Worm (Caenorhabditis elegans) whole organism, L2 larva: ENCODE results near the gene ZK185.3.

ENCODE experiments used
- C34F6.9 ChIP-seq: fragments of 150-350 bp; optimal IDR thresholded peaks from 2 replicates; lab custom pipeline; 2014; ENCODE audit warnings: missing biosample characterization, missing genetic modification characterization
- F13H6.1 ChIP-seq: sonication (generic microtip); optimal IDR thresholded peaks from 2 replicates; lab custom pipeline; 2016; ENCODE audit warnings: missing genetic modification characterization, missing compliant biosample characterization
- R02D3.7 ChIP-seq: fragments of 150-350 bp; optimal IDR thresholded peaks from 2 replicates; lab custom pipeline; 2014; ENCODE audit warnings: missing biosample characterization, missing genetic modification characterization
- Y55F3AM.14 ChIP-seq: fragments of 200-800 bp; sonication (Bioruptor generic); optimal IDR thresholded peaks from 2 replicates; lab custom pipeline; 2018; ENCODE audit warnings: mild to moderate bottlenecking, missing genetic modification characterization, missing compliant biosample characterization
- ZK546.5 ChIP-seq: sonication (generic microtip); optimal IDR thresholded peaks from 2 replicates; lab custom pipeline; 2017; ENCODE audit warnings: missing biosample characterization, missing genetic modification characterization
- alr-1 ChIP-seq: fragments of 150-350 bp; optimal IDR thresholded peaks from 2 replicates; lab custom pipeline; 2014; ENCODE audit warnings: missing biosample characterization, missing genetic modification characterization
- ama-1 ChIP-seq: fragments of 150-350 bp; optimal IDR thresholded peaks from 2 replicates; lab custom pipeline; 2018; ENCODE audit warnings: inconsistent platforms
- blmp-1 ChIP-seq: sonication (generic microtip); optimal IDR thresholded peaks from 2 replicates; lab custom pipeline; 2017; ENCODE audit warnings: missing genetic modification characterization, mild to moderate bottlenecking, missing compliant biosample characterization, antibody characterized with exemption, moderate library complexity; ENCODE audit not compliant: insufficient read depth
- ceh-16 ChIP-seq: fragments of 150-350 bp; optimal IDR thresholded peaks from 2 replicates; lab custom pipeline; 2014; ENCODE audit warnings: missing biosample characterization, missing genetic modification characterization
- ceh-82 ChIP-seq: fragments of 150-350 bp; optimal IDR thresholded peaks from 2 replicates; lab custom pipeline; 2014; ENCODE audit warnings: missing biosample characterization, missing genetic modification characterization
- crh-2 ChIP-seq: sonication (generic microtip); optimal IDR thresholded peaks from 2 replicates; lab custom pipeline; 2017; ENCODE audit warnings: missing biosample characterization, missing genetic modification characterization
- dmd-4 ChIP-seq: sonication (generic microtip); optimal IDR thresholded peaks from 2 replicates; lab custom pipeline; 2017; ENCODE audit warnings: missing biosample characterization, missing genetic modification characterization
- egl-27 ChIP-seq: sonication (generic microtip); optimal IDR thresholded peaks from 3 replicates; lab custom pipeline; 2017; ENCODE audit warnings: missing biosample characterization, missing genetic modification reagents, missing genetic modification characterization
- elt-1 ChIP-seq: fragments of 150-350 bp; optimal IDR thresholded peaks from 2 replicates; lab custom pipeline; 2014; ENCODE audit warnings: missing biosample characterization, missing genetic modification characterization
- elt-3 ChIP-seq: sonication (generic microtip); optimal IDR thresholded peaks from 2 replicates; lab custom pipeline; 2017; ENCODE audit warnings: missing biosample characterization, missing genetic modification characterization
- fos-1 ChIP-seq: fragments of 150-350 bp; optimal IDR thresholded peaks from 2 replicates; lab custom pipeline; 2014; ENCODE audit warnings: missing biosample characterization, missing genetic modification characterization
- gmeb-1 ChIP-seq: fragments of 150-350 bp; optimal IDR thresholded peaks from 2 replicates; lab custom pipeline; 2014; ENCODE audit warnings: missing biosample characterization, missing genetic modification characterization
- lin-11 ChIP-seq: fragments of 150-350 bp; sonication (generic microtip); optimal IDR thresholded peaks from 2 replicates; lab custom pipeline; 2014; ENCODE audit warnings: missing biosample characterization, missing genetic modification characterization, inconsistent platforms, mixed read lengths
- lin-13 ChIP-seq: fragments of 150-350 bp; optimal IDR thresholded peaks from 2 replicates; lab custom pipeline; 2014; ENCODE audit warnings: missing biosample characterization, missing genetic modification reagents, missing genetic modification characterization
- lin-39 ChIP-seq: fragments of 150-350 bp; optimal IDR thresholded peaks from 2 replicates; lab custom pipeline; 2014; ENCODE audit warnings: missing biosample characterization, missing genetic modification reagents, missing genetic modification characterization
- lsy-2 ChIP-seq, 2 experiments: fragments of 150-350 bp in 1 of 2; sonication (generic microtip) in 1 of 2; optimal IDR thresholded peaks; 2 replicates each; lab custom pipeline; 2014 to 2017; ENCODE audit warnings: missing biosample characterization in 2 of 2, missing genetic modification characterization in 2 of 2
- mab-5 ChIP-seq: fragments of 150-350 bp; optimal IDR thresholded peaks from 2 replicates; lab custom pipeline; 2014; ENCODE audit warnings: missing biosample characterization, missing genetic modification characterization
- mbf-1 ChIP-seq: sonication (generic microtip); optimal IDR thresholded peaks from 2 replicates; lab custom pipeline; 2017; ENCODE audit warnings: missing biosample characterization, missing genetic modification characterization
- mdl-1 ChIP-seq, 2 experiments: fragments of 150-350 bp in 1 of 2; sonication (generic microtip) in 1 of 2; optimal IDR thresholded peaks; 2 replicates each; lab custom pipeline; 2017; ENCODE audit warnings: missing biosample characterization in 2 of 2, missing genetic modification characterization in 2 of 2
- nhr-10 ChIP-seq: sonication (generic microtip); optimal IDR thresholded peaks from 2 replicates; lab custom pipeline; 2017; ENCODE audit warnings: missing biosample characterization, missing genetic modification characterization
- nhr-11 ChIP-seq: fragments of 150-350 bp; optimal IDR thresholded peaks from 2 replicates; lab custom pipeline; 2014; ENCODE audit warnings: missing biosample characterization, missing genetic modification characterization
- nhr-12 ChIP-seq: fragments of 150-350 bp; optimal IDR thresholded peaks from 2 replicates; lab custom pipeline; 2014; ENCODE audit warnings: missing biosample characterization, missing genetic modification characterization
- nhr-129 ChIP-seq: fragments of 150-350 bp; optimal IDR thresholded peaks from 2 replicates; lab custom pipeline; 2014; ENCODE audit warnings: missing biosample characterization, missing genetic modification characterization
- nhr-21 ChIP-seq: fragments of 150-350 bp; optimal IDR thresholded peaks from 2 replicates; lab custom pipeline; 2014; ENCODE audit warnings: missing biosample characterization, missing genetic modification characterization
- nhr-23 ChIP-seq: fragments of 150-350 bp; optimal IDR thresholded peaks from 2 replicates; lab custom pipeline; 2014; ENCODE audit warnings: missing biosample characterization, missing genetic modification reagents, missing genetic modification characterization
- nhr-25 ChIP-seq: fragments of 150-350 bp; sonication (generic microtip); optimal IDR thresholded peaks from 3 replicates; lab custom pipeline; 2014; ENCODE audit warnings: missing biosample characterization, missing genetic modification characterization
- nhr-6 ChIP-seq: fragments of 150-350 bp; optimal IDR thresholded peaks from 2 replicates; lab custom pipeline; 2014; ENCODE audit warnings: missing biosample characterization, missing genetic modification characterization
- nhr-77 ChIP-seq: fragments of 150-350 bp; optimal IDR thresholded peaks from 2 replicates; lab custom pipeline; 2014; ENCODE audit warnings: missing biosample characterization, missing genetic modification characterization
- peb-1 ChIP-seq: fragments of 150-350 bp; optimal IDR thresholded peaks from 2 replicates; lab custom pipeline; 2014; ENCODE audit warnings: missing biosample characterization, missing genetic modification characterization
- sem-4 ChIP-seq: fragments of 150-350 bp; optimal IDR thresholded peaks from 2 replicates; lab custom pipeline; 2014; ENCODE audit warnings: missing biosample characterization, missing genetic modification reagents, missing genetic modification characterization
- skn-1 ChIP-seq: sonication (generic microtip); optimal IDR thresholded peaks from 2 replicates; lab custom pipeline; 2017; ENCODE audit warnings: missing biosample characterization, missing genetic modification characterization
- sma-3 ChIP-seq: sonication (generic microtip); optimal IDR thresholded peaks from 2 replicates; lab custom pipeline; 2016; ENCODE audit warnings: missing genetic modification reagents, missing genetic modification characterization, missing compliant biosample characterization
- sma-9 ChIP-seq, 2 experiments: fragments of 150-350 bp in 1 of 2; sonication (generic microtip) in 1 of 2; optimal IDR thresholded peaks; 2 replicates each; lab custom pipeline; 2014 to 2016; ENCODE audit warnings: missing genetic modification characterization in 2 of 2, mild to moderate bottlenecking in 1 of 2, missing biosample characterization in 1 of 2, missing compliant biosample characterization in 1 of 2, missing genetic modification reagents in 1 of 2, moderate library complexity in 1 of 2
- snpc-4 ChIP-seq: fragments of 150-350 bp; optimal IDR thresholded peaks from 2 replicates; lab custom pipeline; 2014; ENCODE audit warnings: missing biosample characterization, missing genetic modification characterization
- unc-39 ChIP-seq: fragments of 150-350 bp; optimal IDR thresholded peaks from 2 replicates; lab custom pipeline; 2014; ENCODE audit warnings: missing biosample characterization, missing genetic modification characterization
- unc-55 ChIP-seq: fragments of 150-350 bp; sonication (generic microtip); optimal IDR thresholded peaks from 3 replicates; lab custom pipeline; 2014; ENCODE audit warnings: missing biosample characterization, missing genetic modification reagents, missing genetic modification characterization
- zag-1 ChIP-seq: fragments of 150-350 bp; optimal IDR thresholded peaks from 2 replicates; lab custom pipeline; 2014; ENCODE audit warnings: missing biosample characterization, missing genetic modification characterization
- ztf-1 ChIP-seq: fragments of 200-800 bp; sonication (Bioruptor generic); conservative IDR thresholded peaks from 2 replicates; pipeline ENCODE4 v1.3.6; 2022; ENCODE audit warnings: missing genetic modification characterization, missing compliant biosample characterization
- ztf-11 ChIP-seq: sonication (generic microtip); optimal IDR thresholded peaks from 2 replicates; lab custom pipeline; 2017; ENCODE audit warnings: missing biosample characterization, missing genetic modification characterization
- ztf-4 ChIP-seq: fragments of 150-350 bp; optimal IDR thresholded peaks from 2 replicates; lab custom pipeline; 2014; ENCODE audit warnings: missing biosample characterization, missing genetic modification characterization

ZK185.3 gene

ce11 chrIV:4516478-4516877 is 13.8 kb downstream of the ZK185.3 start:
- no peak for TF ChIP-seq lsy-2 (tag; optimal IDR thresholded peaks at IDR 0.05; lab: Kevin White, UChicago)
- no peak for TF ChIP-seq mbf-1
- TF ChIP-seq ama-1 (lab: Kevin White, UChicago) = no peak
- TF ChIP-seq alr-1 (tag; lab: Kevin White, UChicago) = no peak
- TF ChIP-seq Y55F3AM.14 (GFP tag; lab: Kevin White, UChicago) = peak; percentile 8
- TF ChIP-seq, all 48 proteins: peak for 1

ce11 chrIV:4513269-4513819 is 16.9 kb downstream of the ZK185.3 start, which contains the start of gene sar-1:
sar-1 (minus strand) TSS chrIV:4513319.
- TF ChIP-seq nhr-12 (tag; lab: Kevin White, UChicago) (no peak), F13H6.1 (tag; lab: Kevin White, UChicago) (peak; percentile 80), elt-1 (tag; lab: Kevin White, UChicago) (no peak), nhr-21 (peak; percentile 82), blmp-1 (tag; lab: Kevin White, UChicago) (no peak), sma-9 (GFP tag; optimal IDR thresholded peaks at IDR 0.05; lab: Kevin White, UChicago) (peak; percentile 82), sma-9 (tag; optimal IDR thresholded peaks at IDR 0.05; lab: Kevin White, UChicago) (no peak), sem-4 (tag; lab: Kevin White, UChicago) (peak; percentile 6), ztf-4 (tag; lab: Kevin White, UChicago) (peak; percentile 25), ztf-1 (no peak), ceh-16 (tag; lab: Kevin White, UChicago) (no peak), R02D3.7 (tag; lab: Kevin White, UChicago) (peak; percentile 32), alr-1 (tag; lab: Kevin White, UChicago) (no peak), ztf-11 (no peak), nhr-6 (tag; lab: Kevin White, UChicago) (peak; percentile 31), sma-3 (GFP tag; lab: Kevin White, UChicago) (peak; percentile 69), ceh-82 (tag; lab: Kevin White, UChicago) (no peak), nhr-23 (tag; lab: Kevin White, UChicago) (no peak), skn-1 (tag; lab: Kevin White, UChicago) (no peak), dmd-4 (tag; lab: Kevin White, UChicago) (no peak), egl-27 (tag; lab: Kevin White, UChicago) (peak; percentile 55), nhr-11 (tag; lab: Kevin White, UChicago) (no peak), peb-1 (tag; lab: Kevin White, UChicago) (no peak), mbf-1 (no peak), ama-1 (lab: Kevin White, UChicago) (no peak), lin-13 (GFP tag; lab: Kevin White, UChicago) (no peak), crh-2 (tag; lab: Kevin White, UChicago) (peak; percentile 94), Y55F3AM.14 (GFP tag; lab: Kevin White, UChicago) (no peak), nhr-25 (peak; percentile 73), elt-3 (tag; lab: Kevin White, UChicago) (no peak), C34F6.9 (tag; lab: Kevin White, UChicago) (peak; percentile 89), mab-5 (tag; lab: Kevin White, UChicago) (peak; percentile 63), unc-55 (GFP tag; lab: Kevin White, UChicago) (peak; percentile 84), mdl-1 (tag; optimal IDR thresholded peaks at IDR 0.05; lab: Kevin White, UChicago) (peak in 1 of 2 experiments; percentile 60), lin-11 (tag; lab: Kevin White, UChicago) (peak; percentile 72), ZK546.5 (tag; lab: Kevin White, UChicago) (no peak), zag-1 (tag; lab: Kevin White, UChicago) (peak; percentile 26), snpc-4 (tag; lab: Kevin White, UChicago) (no peak), nhr-129 (tag; lab: Kevin White, UChicago) (peak; percentile 65), fos-1 (tag; lab: Kevin White, UChicago) (peak; percentile 55), lsy-2 (tag; optimal IDR thresholded peaks at IDR 0.05; lab: Kevin White, UChicago) (peak; percentile 88 to 93), lin-39 (tag; lab: Kevin White, UChicago) (no peak), unc-39 (tag; lab: Kevin White, UChicago) (no peak), gmeb-1 (tag; lab: Kevin White, UChicago) (peak; percentile 82), nhr-10 (tag; lab: Kevin White, UChicago) (peak; percentile 49), nhr-77 (tag; lab: Kevin White, UChicago) (no peak)
